Fruit fly (Drosophila melanogaster) whole organism, embryonic: Measurements from ENCODE around the gene woc.
A peak's percentile ranks its signal among the peaks of the same experiment; 100 is the strongest.

Experiments
- Abd-B ChIP-seq: fragments of 200-800 bp; sonication (Bioruptor generic); optimal IDR thresholded peaks from 2 replicates; lab custom pipeline; 2018; ENCODE audit warnings: missing biosample characterization, mild to moderate bottlenecking, missing genetic modification characterization, moderate library complexity
- Atf6 ChIP-seq: fragments of 200-800 bp; sonication (Bioruptor generic); IDR thresholded peaks from 2 replicates; pipeline ENCODE4 v1.3.6; 2022; ENCODE audit warnings: missing biosample characterization, missing genetic modification characterization
- CG10366 ChIP-seq: fragments of 200-800 bp; sonication (Bioruptor generic); IDR thresholded peaks from 2 replicates; pipeline ENCODE4 v1.3.6; 2022; ENCODE audit warnings: missing biosample characterization, missing genetic modification characterization
- CG11398 ChIP-seq: fragments of 200-800 bp; sonication (Bioruptor generic); optimal IDR thresholded peaks from 2 replicates; lab custom pipeline; 2016; ENCODE audit warnings: missing biosample characterization, missing genetic modification characterization
- CG11456 ChIP-seq: fragments of 200-800 bp; sonication (Bioruptor generic); IDR thresholded peaks from 3 replicates; pipeline ENCODE4 v1.3.6; 2022; ENCODE audit warnings: missing biosample characterization, missing genetic modification characterization
- CG11504 ChIP-seq: fragments of 200-800 bp; sonication (Bioruptor generic); optimal IDR thresholded peaks from 3 replicates; lab custom pipeline; 2019; ENCODE audit warnings: missing biosample characterization, mild to moderate bottlenecking, missing genetic modification characterization, moderate library complexity
- CG12155 ChIP-seq: fragments of 200-800 bp; sonication (Bioruptor generic); optimal IDR thresholded peaks from 3 replicates; lab custom pipeline; 2016; ENCODE audit warnings: missing biosample characterization, missing genetic modification characterization
- CG1233 ChIP-seq: fragments of 200-800 bp; sonication (Bioruptor generic); optimal IDR thresholded peaks from 4 replicates; lab custom pipeline; 2018; ENCODE audit warnings: missing biosample characterization, mild to moderate bottlenecking, missing genetic modification characterization
- CG13296 ChIP-seq: fragments of 200-800 bp; sonication (Bioruptor generic); optimal IDR thresholded peaks from 3 replicates; lab custom pipeline; 2018; ENCODE audit warnings: missing biosample characterization, mild to moderate bottlenecking, missing genetic modification characterization
- CG14710 ChIP-seq: fragments of 200-800 bp; sonication (Bioruptor generic); optimal IDR thresholded peaks from 3 replicates; lab custom pipeline; 2019; ENCODE audit warnings: missing biosample characterization, mild to moderate bottlenecking, missing genetic modification characterization, moderate library complexity
- CG15601 ChIP-seq: fragments of 200-800 bp; sonication (Bioruptor generic); optimal IDR thresholded peaks from 3 replicates; lab custom pipeline; 2019; ENCODE audit warnings: missing biosample characterization, mild to moderate bottlenecking, missing genetic modification characterization, moderate library complexity
- CG16779 ChIP-seq: fragments of 200-800 bp; sonication (Bioruptor generic); IDR thresholded peaks from 2 replicates; pipeline ENCODE4 v1.3.6; 2022; ENCODE audit warnings: missing biosample characterization, missing genetic modification characterization
- CG16863 ChIP-seq: fragments of 200-800 bp; sonication (Bioruptor generic); optimal IDR thresholded peaks from 3 replicates; lab custom pipeline; 2016; ENCODE audit warnings: missing biosample characterization, missing genetic modification characterization
- CG18476 ChIP-seq: fragments of 200-800 bp; sonication (Bioruptor generic); optimal IDR thresholded peaks from 2 replicates; lab custom pipeline; 2016; ENCODE audit warnings: missing biosample characterization, mild to moderate bottlenecking, missing genetic modification characterization
- CG2202 ChIP-seq: fragments of 200-800 bp; sonication (Bioruptor generic); optimal IDR thresholded peaks from 2 replicates; lab custom pipeline; 2018; ENCODE audit warnings: missing biosample characterization, mild to moderate bottlenecking, missing genetic modification characterization
- CG2875 ChIP-seq: fragments of 200-800 bp; sonication (Bioruptor generic); optimal IDR thresholded peaks from 2 replicates; lab custom pipeline; 2017; ENCODE audit warnings: missing biosample characterization, mild to moderate bottlenecking, missing genetic modification characterization, missing genetic modification reagents
- CG30431 ChIP-seq: fragments of 200-800 bp; sonication (Bioruptor generic); optimal IDR thresholded peaks from 2 replicates; lab custom pipeline; 2017; ENCODE audit warnings: missing biosample characterization, missing genetic modification characterization
- CG34224 ChIP-seq: fragments of 200-800 bp; sonication (Bioruptor generic); IDR thresholded peaks from 3 replicates; pipeline ENCODE4 v1.3.6; 2022; ENCODE audit warnings: missing biosample characterization, missing genetic modification characterization; ENCODE audit not compliant: partially characterized antibody
- CG5245 ChIP-seq: fragments of 200-800 bp; sonication (Bioruptor generic); optimal IDR thresholded peaks from 3 replicates; lab custom pipeline; 2016; ENCODE audit warnings: missing biosample characterization, missing genetic modification characterization
- CG7357 ChIP-seq: fragments of 200-800 bp; sonication (Bioruptor generic); IDR thresholded peaks from 3 replicates; pipeline ENCODE4 v1.3.6; 2022; ENCODE audit warnings: missing biosample characterization, missing genetic modification characterization
- CG9215 ChIP-seq: fragments of 200-800 bp; sonication (Bioruptor generic); IDR thresholded peaks from 2 replicates; pipeline ENCODE4 v1.3.6; 2022; ENCODE audit warnings: missing biosample characterization, missing genetic modification characterization
- Drgx ChIP-seq: fragments of 200-800 bp; sonication (Bioruptor generic); IDR thresholded peaks from 2 replicates; pipeline ENCODE4 v1.3.6; 2022; ENCODE audit warnings: missing biosample characterization, missing genetic modification characterization
- Elba2 ChIP-seq: fragments of 200-800 bp; sonication (Bioruptor generic); optimal IDR thresholded peaks from 3 replicates; lab custom pipeline; 2016; ENCODE audit warnings: missing biosample characterization, missing genetic modification characterization
- GATAe ChIP-seq: fragments of 200-800 bp; sonication (Bioruptor generic); conservative IDR thresholded peaks from 2 replicates; pipeline ENCODE4 v1.3.6; 2022; ENCODE audit warnings: missing biosample characterization, missing genetic modification characterization
- HHEX ChIP-seq: fragments of 200-800 bp; sonication (Bioruptor generic); optimal IDR thresholded peaks from 3 replicates; lab custom pipeline; 2017; ENCODE audit warnings: missing biosample characterization, mild to moderate bottlenecking, missing genetic modification characterization, missing genetic modification reagents
- HLH4C ChIP-seq: fragments of 200-800 bp; sonication (Bioruptor generic); IDR thresholded peaks from 3 replicates; pipeline ENCODE4 v1.3.6; 2022; ENCODE audit warnings: missing biosample characterization, missing genetic modification characterization; ENCODE audit not compliant: partially characterized antibody
- Hr51 ChIP-seq, 2 experiments: fragments of 200-800 bp; sonication (Bioruptor generic); optimal IDR thresholded peaks; 2 replicates in 1 of 2; 3 replicates in 1 of 2; lab custom pipeline; 2016 to 2018; ENCODE audit warnings: missing biosample characterization in 2 of 2, missing genetic modification characterization in 2 of 2, mild to moderate bottlenecking in 1 of 2, moderate library complexity in 1 of 2
- NC2β ChIP-seq: fragments of 200-800 bp; sonication (Bioruptor generic); optimal IDR thresholded peaks from 2 replicates; lab custom pipeline; 2016; ENCODE audit warnings: missing biosample characterization, missing genetic modification characterization
- NK7.1 ChIP-seq: fragments of 200-800 bp; sonication (Bioruptor generic); optimal IDR thresholded peaks from 3 replicates; lab custom pipeline; 2016; ENCODE audit warnings: missing biosample characterization, missing genetic modification characterization
- NfI ChIP-seq: fragments of 200-800 bp; sonication (Bioruptor generic); optimal IDR thresholded peaks from 3 replicates; lab custom pipeline; 2018; ENCODE audit warnings: missing biosample characterization, mild to moderate bottlenecking, missing genetic modification characterization, moderate library complexity
- Ravus ChIP-seq: fragments of 200-800 bp; sonication (Bioruptor generic); IDR thresholded peaks from 2 replicates; pipeline ENCODE4 v1.3.6; 2022; ENCODE audit warnings: missing biosample characterization, missing genetic modification characterization
- Scr ChIP-seq: fragments of 200-800 bp; sonication (Bioruptor generic); IDR thresholded peaks from 2 replicates; pipeline ENCODE4 v1.3.6; 2022; ENCODE audit warnings: missing biosample characterization, missing genetic modification characterization; ENCODE audit not compliant: partially characterized antibody
- Sry-β ChIP-seq: fragments of 200-800 bp; sonication (Bioruptor generic); optimal IDR thresholded peaks from 2 replicates; lab custom pipeline; 2018; ENCODE audit warnings: missing biosample characterization, mild to moderate bottlenecking, missing genetic modification characterization, moderate library complexity
- Trl ChIP-seq, 3 experiments: fragments of >200 bp in 2 of 3; fragments of 200-800 bp in 1 of 3; sonication (Bioruptor generic) in 1 of 3; optimal IDR thresholded peaks; 2 replicates in 1 of 3; 3 replicates in 2 of 3; lab custom pipeline; 2016 to 2017; ENCODE audit warnings: missing biosample characterization in 1 of 3, missing genetic modification characterization in 1 of 3
- bab2 ChIP-seq: fragments of 200-800 bp; sonication (Bioruptor generic); optimal IDR thresholded peaks from 2 replicates; lab custom pipeline; 2016; ENCODE audit warnings: missing biosample characterization, missing genetic modification characterization
- cad ChIP-seq: fragments of >200 bp; optimal IDR thresholded peaks from 2 replicates; lab custom pipeline; 2017; ENCODE audit warnings: missing biosample characterization, missing genetic modification characterization
- dati ChIP-seq: fragments of 200-800 bp; sonication (Bioruptor generic); IDR thresholded peaks from 2 replicates; pipeline ENCODE4 v1.3.6; 2022; ENCODE audit warnings: missing biosample characterization, missing genetic modification characterization
- gcm2 ChIP-seq: fragments of 200-800 bp; sonication (Bioruptor generic); optimal IDR thresholded peaks from 2 replicates; lab custom pipeline; 2016; ENCODE audit warnings: missing biosample characterization, missing genetic modification characterization
- gsb ChIP-seq: fragments of 200-800 bp; sonication (Bioruptor generic); IDR thresholded peaks from 2 replicates; pipeline ENCODE4 v1.3.6; 2022; ENCODE audit warnings: missing biosample characterization, missing genetic modification characterization
- lilli ChIP-seq: fragments of 200-800 bp; sonication (Bioruptor generic); optimal IDR thresholded peaks from 3 replicates; lab custom pipeline; 2016; ENCODE audit warnings: missing biosample characterization, missing genetic modification characterization
- lov ChIP-seq, 2 experiments: fragments of 200-800 bp in 1 of 2; fragments of >200 bp in 1 of 2; sonication (Bioruptor generic) in 1 of 2; IDR thresholded peaks in 1 of 2; optimal IDR thresholded peaks in 1 of 2; 2 replicates in 1 of 2; 3 replicates in 1 of 2; pipeline versions ENCODE4 v1.3.6 to Lab custom; 2017 to 2022; ENCODE audit warnings: missing biosample characterization in 1 of 2, missing genetic modification characterization in 1 of 2
- mam ChIP-seq: fragments of 200-800 bp; sonication (Bioruptor generic); optimal IDR thresholded peaks from 3 replicates; lab custom pipeline; 2016; ENCODE audit warnings: missing biosample characterization, missing genetic modification characterization
- mirr ChIP-seq: fragments of 200-800 bp; sonication (Bioruptor generic); optimal IDR thresholded peaks from 3 replicates; lab custom pipeline; 2018; ENCODE audit warnings: missing biosample characterization, mild to moderate bottlenecking, missing genetic modification characterization
- pan ChIP-seq, 4 experiments: fragments of >200 bp in 3 of 4; fragments of 200-800 bp in 1 of 4; sonication (Bioruptor generic) in 1 of 4; optimal IDR thresholded peaks in 3 of 4; IDR thresholded peaks in 1 of 4; 2 replicates each; pipeline versions ENCODE4 v1.3.6 to Lab custom; 2017 to 2022; ENCODE audit warnings: missing biosample characterization in 2 of 4, missing genetic modification characterization in 2 of 4, mixed read lengths in 1 of 4
- pros ChIP-seq: fragments of 200-800 bp; sonication (Bioruptor generic); optimal IDR thresholded peaks from 3 replicates; lab custom pipeline; 2019; ENCODE audit warnings: missing biosample characterization, mild to moderate bottlenecking, missing genetic modification characterization, moderate library complexity
- sob ChIP-seq: fragments of 200-800 bp; sonication (Bioruptor generic); IDR thresholded peaks from 2 replicates; pipeline ENCODE4 v1.3.6; 2022; ENCODE audit warnings: missing biosample characterization, missing genetic modification characterization
- tap ChIP-seq: fragments of 200-800 bp; optimal IDR thresholded peaks from 3 replicates; lab custom pipeline; 2019; ENCODE audit warnings: missing biosample characterization, mild to moderate bottlenecking, missing genetic modification characterization, moderate library complexity
- yki ChIP-seq: fragments of >200 bp; optimal IDR thresholded peaks from 3 replicates; lab custom pipeline; 2018

The woc gene

dm6 chr3R:27263434-27264215 lies at the start of gene woc (continued):
- TF ChIP-seq CG10366 (GFP tag; lab: Robert Waterston, UW), result peak; percentile 20; the same call in 1 of the 2 replicates
- peak; percentile 56 for TF ChIP-seq mam (GFP tag; lab: Kevin White, UChicago)
- TF ChIP-seq lilli (GFP tag; lab: Kevin White, UChicago), result peak; percentile 79
- TF ChIP-seq NC2β (GFP tag; lab: Kevin White, UChicago), result peak; percentile 56
- TF ChIP-seq Hr51 (GFP tag; optimal IDR thresholded peaks at IDR 0.05; lab: Kevin White, UChicago), result peak in 1 of 2 experiments; percentile 39
- TF ChIP-seq pros (GFP tag; lab: Kevin White, UChicago), result no peak
- no peak for TF ChIP-seq CG13296
- no peak for TF ChIP-seq CG18476 (GFP tag; lab: Kevin White, UChicago)
- no peak for TF ChIP-seq CG2875 (GFP tag; lab: Kevin White, UChicago)
- no peak for TF ChIP-seq tap (tag; lab: Kevin White, UChicago)
- no peak for TF ChIP-seq gsb (GFP tag; lab: Robert Waterston, UW)
- TF ChIP-seq CG11504 (tag; lab: Kevin White, UChicago), result no peak
- TF ChIP-seq CG12155 (GFP tag; lab: Kevin White, UChicago), result no peak
- TF ChIP-seq NfI (GFP tag; lab: Kevin White, UChicago), result peak; percentile 24
- TF ChIP-seq Drgx, result peak; percentile 74
- TF ChIP-seq cad (GFP tag; lab: Kevin White, UChicago), result no peak
- TF ChIP-seq lov (optimal IDR thresholded peaks at IDR 0.05; lab: Kevin White, UChicago), result no peak
- no peak for TF ChIP-seq lov (GFP tag; IDR thresholded peaks at IDR 0.05; lab: Robert Waterston, UW)
- peak; percentile 37 for TF ChIP-seq NK7.1 (GFP tag; lab: Kevin White, UChicago)
- peak; percentile 46 for TF ChIP-seq CG30431 (GFP tag; lab: Kevin White, UChicago)
- TF ChIP-seq HHEX, result no peak
- peak; percentile 4; the same call in 1 of the 2 replicates for TF ChIP-seq Ravus
- peak; percentile 45 for TF ChIP-seq gcm2 (GFP tag; lab: Kevin White, UChicago)
- TF ChIP-seq sob, result peak; percentile 19; the same call in 1 of the 2 replicates
- TF ChIP-seq Trl (optimal IDR thresholded peaks at IDR 0.05; lab: Kevin White, UChicago), result no peak
- TF ChIP-seq Trl (GFP tag; optimal IDR thresholded peaks at IDR 0.05; lab: Kevin White, UChicago), result peak; percentile 23
- no peak for TF ChIP-seq GATAe (GFP tag; lab: Robert Waterston, UW)
- TF ChIP-seq mirr (GFP tag; lab: Kevin White, UChicago), result no peak
- TF ChIP-seq CG15601, result no peak
- TF ChIP-seq CG2202 (tag; lab: Kevin White, UChicago), result no peak
- TF ChIP-seq CG14710 (tag; lab: Kevin White, UChicago), result peak; percentile 75
- no peak for TF ChIP-seq Sry-β (GFP tag; lab: Kevin White, UChicago)
- TF ChIP-seq CG11398 (GFP tag; lab: Kevin White, UChicago), result peak; percentile 48
- no peak for TF ChIP-seq pan (optimal IDR thresholded peaks at IDR 0.05; lab: Kevin White, UChicago)
- no peak for TF ChIP-seq pan (GFP tag; optimal IDR thresholded peaks at IDR 0.05 in 1 of 2, IDR thresholded peaks at IDR 0.05 in 1 of 2)
- TF ChIP-seq Abd-B (GFP tag; lab: Kevin White, UChicago), result no peak
- peak; percentile 64 for TF ChIP-seq CG16863 (GFP tag; lab: Kevin White, UChicago)
- no peak for TF ChIP-seq CG16779 (GFP tag; lab: Robert Waterston, UW)
- no peak for TF ChIP-seq CG5245
- TF ChIP-seq CG9215 (GFP tag; lab: Robert Waterston, UW), result peak; percentile 43
- no peak for TF ChIP-seq yki (lab: Kevin White, UChicago)
- peak; percentile 98 for TF ChIP-seq Elba2 (GFP tag; lab: Kevin White, UChicago)
- TF ChIP-seq HLH4C (GFP tag; lab: Robert Waterston, UW), result peak; percentile 85
- TF ChIP-seq CG1233 (GFP tag; lab: Kevin White, UChicago), result peak; percentile 16
- peak; percentile 79 for TF ChIP-seq Scr (GFP tag; lab: Robert Waterston, UW)
- TF ChIP-seq Atf6 (GFP tag; lab: Robert Waterston, UW), result peak; percentile 60; the same call in 1 of the 2 replicates
- peak; percentile 46 for TF ChIP-seq bab2 (GFP tag; lab: Kevin White, UChicago)
- peak; percentile 56; the same call in 1 of the 3 replicates for TF ChIP-seq CG11456 (GFP tag; lab: Robert Waterston, UW)
- peak; percentile 54; the same call in 1 of the 3 replicates for TF ChIP-seq CG7357
- TF ChIP-seq CG34224 (GFP tag; lab: Robert Waterston, UW), result peak; percentile 88
- TF ChIP-seq dati, result no peak
